Fruit fly (Drosophila melanogaster): ENCODE data around the gene CG3987.

The CG3987 gene

DNA sequence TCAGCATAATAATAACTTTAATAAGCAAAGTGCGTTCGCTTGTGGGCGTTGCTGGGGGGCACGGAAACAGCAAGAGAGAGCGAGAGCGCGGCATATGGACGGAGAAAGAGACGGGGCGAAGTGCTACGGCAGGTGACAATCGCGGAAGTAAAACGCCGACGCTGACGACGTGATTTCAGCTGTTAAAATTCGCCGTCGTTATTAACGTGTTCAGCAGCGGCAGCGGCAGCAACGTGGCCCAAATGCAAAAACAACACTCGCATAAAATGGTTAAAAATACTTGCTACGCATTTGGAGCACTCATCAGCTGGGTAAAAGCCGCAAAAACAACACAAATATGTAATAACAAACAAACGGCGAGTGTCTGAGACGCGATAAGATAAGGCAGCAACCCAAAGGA, 47.0 kb upstream of the CG3987 start (continued):
- peak in 1 of 2 experiments; percentile 8 for TF ChIP-seq Trl (optimal IDR thresholded peaks at IDR 0.05)
- TF ChIP-seq Trl (GFP tag; optimal IDR thresholded peaks at IDR 0.05): peak; percentile 2
- peak in 1 of 2 experiments; percentile 23 for TF ChIP-seq bsh (GFP tag; optimal IDR thresholded peaks at IDR 0.05)
- TF ChIP-seq Fer1 (GFP tag; optimal IDR thresholded peaks at IDR 0.05): peak; percentile 45
- peak; percentile 57 for TF ChIP-seq CG18599 (GFP tag; optimal IDR thresholded peaks at IDR 0.05)
- TF ChIP-seq Pdp1 (GFP tag; optimal IDR thresholded peaks at IDR 0.05): peak in 1 of 2 experiments; percentile 4
- peak; percentile 4 for TF ChIP-seq Meics (GFP tag; optimal IDR thresholded peaks at IDR 0.05)
- TF ChIP-seq CG10209 (GFP tag; optimal IDR thresholded peaks at IDR 0.05): peak; percentile 33
- TF ChIP-seq odd (GFP tag; optimal IDR thresholded peaks at IDR 0.05): peak; percentile 35
- peak; percentile 9 for TF ChIP-seq dmrt11E (tag; optimal IDR thresholded peaks at IDR 0.05)
- no peak for TF ChIP-seq CG16815 (GFP tag; optimal IDR thresholded peaks at IDR 0.05)
- TF ChIP-seq otp (GFP tag; IDR thresholded peaks at IDR 0.05): 0 out of 3 replicates have a peak, but pooled peaks have one; percentile 25
- peak; percentile 73 for TF ChIP-seq MTF-1 (GFP tag; optimal IDR thresholded peaks at IDR 0.05; ENCODE audit: borderline replicate concordance)
- TF ChIP-seq sug (tag; optimal IDR thresholded peaks at IDR 0.05): peak; percentile 94
- TF ChIP-seq vvl (GFP tag; IDR thresholded peaks at IDR 0.05): 0 out of 2 replicates have a peak, but pooled peaks have one; percentile 30
- TF ChIP-seq HmgZ (tag; optimal IDR thresholded peaks at IDR 0.05): peak; percentile 28
- TF ChIP-seq Hmr (GFP tag; optimal IDR thresholded peaks at IDR 0.05): peak; percentile 29
- peak; percentile 24 for TF ChIP-seq ac (GFP tag; optimal IDR thresholded peaks at IDR 0.05)
- TF ChIP-seq Hsf (GFP tag; optimal IDR thresholded peaks at IDR 0.05): no peak
- TF ChIP-seq pho (GFP tag; optimal IDR thresholded peaks at IDR 0.05): no peak
- peak; percentile 24; the same call in 1 of the 2 replicates for TF ChIP-seq Xrp1 (GFP tag; IDR thresholded peaks at IDR 0.05)
- TF ChIP-seq wor (GFP tag; IDR thresholded peaks at IDR 0.05): no peak
- peak; percentile 37 for TF ChIP-seq fd64A (GFP tag; optimal IDR thresholded peaks at IDR 0.05)
- no peak for TF ChIP-seq dmrt99B (tag; optimal IDR thresholded peaks at IDR 0.05)
- peak; percentile 53; the same call in 1 of the 2 replicates for TF ChIP-seq Atf6 (GFP tag; IDR thresholded peaks at IDR 0.05)
- peak; percentile 8 for TF ChIP-seq Blimp-1 (GFP tag; optimal IDR thresholded peaks at IDR 0.05)
- TF ChIP-seq gfzf (GFP tag; optimal IDR thresholded peaks at IDR 0.05): no peak
- peak; percentile 6 for TF ChIP-seq scrt (GFP tag; optimal IDR thresholded peaks at IDR 0.05)
- peak; percentile 59 for TF ChIP-seq CG12071 (GFP tag; optimal IDR thresholded peaks at IDR 0.05)
- TF ChIP-seq al (GFP tag; IDR thresholded peaks at IDR 0.05): no peak
- no peak for TF ChIP-seq dm (GFP tag; optimal IDR thresholded peaks at IDR 0.05)
- TF ChIP-seq CG30431 (GFP tag; optimal IDR thresholded peaks at IDR 0.05): peak; percentile 3
- TF ChIP-seq HHEX (GFP tag; optimal IDR thresholded peaks at IDR 0.05): peak; percentile 31
- peak; percentile 58 for TF ChIP-seq CG13296 (GFP tag; optimal IDR thresholded peaks at IDR 0.05)

DNA sequence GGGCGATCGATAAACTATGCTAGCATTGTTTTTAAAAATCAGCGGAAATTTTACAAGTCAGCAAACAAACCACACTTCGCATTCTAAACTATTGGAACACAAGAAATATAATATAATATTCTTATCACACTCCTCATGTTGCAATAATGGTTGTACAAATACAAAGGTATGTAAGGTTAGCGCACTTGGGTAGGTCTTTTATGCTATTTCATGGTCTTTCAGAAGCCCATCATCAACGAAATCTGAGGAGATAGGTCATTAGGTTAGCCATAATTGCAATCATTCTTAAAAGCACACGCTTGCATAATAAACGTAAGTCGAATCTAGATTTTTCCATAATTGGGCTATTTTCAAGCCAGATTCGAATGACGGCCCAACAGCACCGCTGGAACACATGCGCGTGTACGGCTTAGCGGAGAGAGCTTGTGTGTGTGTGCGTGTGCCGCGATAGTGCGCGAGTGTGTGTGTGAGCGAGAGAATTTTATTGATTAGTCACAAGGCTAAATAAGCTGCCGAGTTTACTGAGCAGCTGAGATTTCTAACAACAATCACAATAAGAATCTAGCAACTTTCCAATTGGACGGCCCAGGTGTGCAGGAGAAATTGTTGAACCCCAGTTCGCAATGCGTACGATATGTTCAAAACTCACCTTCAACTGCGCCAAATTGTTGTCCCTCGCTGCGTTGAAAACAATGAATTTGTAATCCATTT, 45.4 kb upstream of the CG3987 start:
- TF ChIP-seq CG12659 (GFP tag; optimal IDR thresholded peaks at IDR 0.05) (peak; percentile 27), sens (GFP tag) (peak; percentile 87), sug (tag; optimal IDR thresholded peaks at IDR 0.05) (peak; percentile 46), CG9609 (GFP tag; optimal IDR thresholded peaks at IDR 0.05) (no peak), CG15011 (GFP tag; optimal IDR thresholded peaks at IDR 0.05) (peak; percentile 7), CG1602 (GFP tag; optimal IDR thresholded peaks at IDR 0.05) (no peak), CG1792 (GFP tag; optimal IDR thresholded peaks at IDR 0.05) (no peak), pan (optimal IDR thresholded peaks at IDR 0.05) (no peak), pan (GFP tag; optimal IDR thresholded peaks at IDR 0.05 in 1 of 2, IDR thresholded peaks at IDR 0.05 in 1 of 2) (no peak), CG15696 (tag; optimal IDR thresholded peaks at IDR 0.05) (no peak), BtbVII (GFP tag; optimal IDR thresholded peaks at IDR 0.05) (peak; percentile 0), CTCF (GFP tag; optimal IDR thresholded peaks at IDR 0.05) (no peak), CG8924 (tag; optimal IDR thresholded peaks at IDR 0.05) (peak; percentile 6), CG9437 (GFP tag; optimal IDR thresholded peaks at IDR 0.05) (peak; percentile 49), MESR4 (GFP tag; optimal IDR thresholded peaks at IDR 0.05) (no peak), CG33557 (GFP tag; optimal IDR thresholded peaks at IDR 0.05) (peak; percentile 15), Elba2 (GFP tag; optimal IDR thresholded peaks at IDR 0.05) (peak; percentile 97), CG1832 (GFP tag; optimal IDR thresholded peaks at IDR 0.05) (no peak)

All from whole organism, embryonic.